Worm (Caenorhabditis elegans): Measurements from ENCODE around the gene jmjd-1.2.

jmjd-1.2 gene

ce11 chrIV:4652365-4652844 lies 8.4 kb upstream of the jmjd-1.2 start, which contains the start of gene F29B9.5:
Gene F29B9.5, plus strand, starts transcription at chrIV:4652415.
- TF ChIP-seq ama-1 (optimal IDR thresholded peaks at IDR 0.05) (peak; percentile 78), nhr-28 (tag; optimal IDR thresholded peaks at IDR 0.05) (no peak), lin-15B (tag; optimal IDR thresholded peaks at IDR 0.05) (no peak)

- TF ChIP-seq pqm-1 (tag; optimal IDR thresholded peaks at IDR 0.05): no peak
- TF ChIP-seq ceh-16 (tag; optimal IDR thresholded peaks at IDR 0.05): no peak
- no peak for TF ChIP-seq elt-1 (tag; optimal IDR thresholded peaks at IDR 0.05)
- TF ChIP-seq fkh-2 (tag; optimal IDR thresholded peaks at IDR 0.05): no peak
- TF ChIP-seq nhr-11 (tag; optimal IDR thresholded peaks at IDR 0.05): no peak
- TF ChIP-seq mml-1 (tag; optimal IDR thresholded peaks at IDR 0.05): no peak
- TF ChIP-seq hmg-11 (tag; optimal IDR thresholded peaks at IDR 0.05): no peak
- TF ChIP-seq mdl-1 (tag; optimal IDR thresholded peaks at IDR 0.05): no peak
- no peak for TF ChIP-seq fkh-10 (GFP tag; optimal IDR thresholded peaks at IDR 0.05)
- no peak for TF ChIP-seq ceh-9 (tag; optimal IDR thresholded peaks at IDR 0.05)
- no peak for TF ChIP-seq jun-1 (tag; optimal IDR thresholded peaks at IDR 0.05)
- TF ChIP-seq ama-1 (optimal IDR thresholded peaks at IDR 0.05): no peak
- no peak for TF ChIP-seq nhr-76 (tag; optimal IDR thresholded peaks at IDR 0.05)
- no peak for TF ChIP-seq unc-39 (tag; optimal IDR thresholded peaks at IDR 0.05)
- TF ChIP-seq zag-1 (tag; optimal IDR thresholded peaks at IDR 0.05): no peak
- no peak for TF ChIP-seq sea-2 (GFP tag; optimal IDR thresholded peaks at IDR 0.05)
- TF ChIP-seq elt-3 (tag; optimal IDR thresholded peaks at IDR 0.05): no peak
- no peak for TF ChIP-seq pha-4 (tag; optimal IDR thresholded peaks at IDR 0.05)
- no peak for TF ChIP-seq nfya-1 (tag; optimal IDR thresholded peaks at IDR 0.05; ENCODE audit: insufficient read depth)
- no peak for TF ChIP-seq nhr-23 (tag; optimal IDR thresholded peaks at IDR 0.05)
These were observed 7.8 kb upstream of the jmjd-1.2 start, which contains the start of gene psr-1 for ce11 chrIV:4652962-4653361. Gene psr-1, plus strand, starts transcription at chrIV:4653262.

- no peak for TF ChIP-seq mdl-1 (tag; optimal IDR thresholded peaks at IDR 0.05)
- no peak for TF ChIP-seq nhr-67 (tag; optimal IDR thresholded peaks at IDR 0.05)
- no peak for TF ChIP-seq lin-15B (tag; optimal IDR thresholded peaks at IDR 0.05)
- no peak for TF ChIP-seq ztf-4 (tag; optimal IDR thresholded peaks at IDR 0.05)
- TF ChIP-seq ZK546.5 (tag; optimal IDR thresholded peaks at IDR 0.05): no peak
These were observed 7.1 kb upstream of the jmjd-1.2 start for ce11 chrIV:4653708-4654107.

ce11 chrIV:4655979-4656378 lies 4.8 kb upstream of the jmjd-1.2 start:
- TF ChIP-seq unc-39 (tag; optimal IDR thresholded peaks at IDR 0.05): no peak
- TF ChIP-seq lin-39 (tag; optimal IDR thresholded peaks at IDR 0.05): peak; percentile 10

- no peak for TF ChIP-seq nhr-77 (tag; optimal IDR thresholded peaks at IDR 0.05)
- TF ChIP-seq unc-62 (GFP tag; optimal IDR thresholded peaks at IDR 0.05): no peak
- no peak for TF ChIP-seq nhr-23 (tag; optimal IDR thresholded peaks at IDR 0.05)
- no peak for TF ChIP-seq egl-27 (tag; optimal IDR thresholded peaks at IDR 0.05)
- TF ChIP-seq egl-5 (tag; optimal IDR thresholded peaks at IDR 0.05): no peak
- no peak for TF ChIP-seq jun-1 (tag; optimal IDR thresholded peaks at IDR 0.05)
- TF ChIP-seq ama-1 (optimal IDR thresholded peaks at IDR 0.05): no peak
- TF ChIP-seq skn-1 (tag; optimal IDR thresholded peaks at IDR 0.05): no peak
- TF ChIP-seq eor-1 (tag; optimal IDR thresholded peaks at IDR 0.05): no peak
- TF ChIP-seq nhr-43 (tag; optimal IDR thresholded peaks at IDR 0.05; ENCODE audit: poor library complexity, severe bottlenecking): no peak
- TF ChIP-seq lin-39 (tag; optimal IDR thresholded peaks at IDR 0.05): no peak
- TF ChIP-seq hmg-11 (tag; optimal IDR thresholded peaks at IDR 0.05): no peak
- no peak for TF ChIP-seq nhr-25 (tag; optimal IDR thresholded peaks at IDR 0.05)
- TF ChIP-seq ceh-16 (tag; optimal IDR thresholded peaks at IDR 0.05): no peak
- no peak for TF ChIP-seq nhr-12 (tag; optimal IDR thresholded peaks at IDR 0.05)
- TF ChIP-seq fkh-10 (GFP tag; optimal IDR thresholded peaks at IDR 0.05): no peak
- TF ChIP-seq zag-1 (tag; optimal IDR thresholded peaks at IDR 0.05): no peak
- no peak for TF ChIP-seq unc-39 (tag; optimal IDR thresholded peaks at IDR 0.05)
- no peak for TF ChIP-seq ceh-9 (tag; optimal IDR thresholded peaks at IDR 0.05)
- TF ChIP-seq nhr-76 (tag; optimal IDR thresholded peaks at IDR 0.05): no peak
These were observed 4.4 kb upstream of the jmjd-1.2 start for ce11 chrIV:4656380-4656779.
